Worm (Caenorhabditis elegans) whole organism, dauer: ENCODE data around the gene T05C3.6.
"Not testable (repeated sequence)": the region's sequence is repeated elsewhere in the genome, so short reads cannot be mapped to it uniquely, and the experiment has no call there.

Experiments used
- unc-62 ChIP-seq: sonication (generic microtip); optimal IDR thresholded peaks from 2 replicates; lab custom pipeline; 2017; ENCODE audit warnings: missing biosample characterization, missing genetic modification reagents, missing genetic modification characterization

Gene T05C3.6

ce11 chrV:5490205-5490604 lies at the start of gene T05C3.6:
Gene T05C3.6 (plus strand): TSS chrV:5490445.
- TF ChIP-seq unc-62 = no peak

DNA sequence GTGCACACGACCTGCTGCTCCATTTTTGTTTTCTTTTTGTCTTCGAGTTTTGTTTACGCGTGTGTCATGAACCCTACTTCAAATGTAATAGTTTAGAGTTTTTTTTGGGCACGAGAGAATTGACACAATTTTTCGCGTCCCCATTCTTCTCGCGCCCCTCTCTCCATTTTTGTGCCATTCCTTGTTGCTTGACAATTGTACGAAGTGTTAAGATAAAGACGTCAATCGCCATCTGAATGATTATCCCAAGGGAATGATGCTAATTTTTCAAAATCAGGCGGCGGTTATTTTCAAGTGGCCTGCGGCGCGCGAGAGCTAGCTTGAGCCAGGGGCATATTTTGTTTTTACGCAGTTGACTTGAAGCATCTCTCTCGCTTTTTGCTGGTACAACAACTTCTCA lies 47.9 kb upstream of the T05C3.6 start:
- no peak for TF ChIP-seq unc-62

DNA sequence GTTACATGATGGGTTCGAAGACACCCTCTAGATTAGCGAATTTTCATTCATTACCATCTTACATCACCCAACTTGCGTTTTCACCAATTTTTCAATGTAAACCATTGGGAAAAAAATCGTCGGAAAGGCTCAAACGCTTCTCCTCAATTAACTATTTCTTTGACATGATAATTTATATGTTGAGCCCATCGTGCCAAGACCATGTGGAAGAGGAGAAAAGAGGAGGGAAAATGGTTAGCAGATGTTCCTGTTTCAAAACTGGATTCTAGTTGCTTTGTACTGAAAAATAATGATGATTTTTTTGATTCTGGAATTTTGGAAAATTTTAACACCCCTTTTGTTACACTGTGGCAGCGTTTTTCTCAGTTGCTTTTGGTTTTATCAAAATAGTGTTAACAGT lies 46.2 kb upstream of the T05C3.6 start:
- no peak for TF ChIP-seq unc-62

DNA sequence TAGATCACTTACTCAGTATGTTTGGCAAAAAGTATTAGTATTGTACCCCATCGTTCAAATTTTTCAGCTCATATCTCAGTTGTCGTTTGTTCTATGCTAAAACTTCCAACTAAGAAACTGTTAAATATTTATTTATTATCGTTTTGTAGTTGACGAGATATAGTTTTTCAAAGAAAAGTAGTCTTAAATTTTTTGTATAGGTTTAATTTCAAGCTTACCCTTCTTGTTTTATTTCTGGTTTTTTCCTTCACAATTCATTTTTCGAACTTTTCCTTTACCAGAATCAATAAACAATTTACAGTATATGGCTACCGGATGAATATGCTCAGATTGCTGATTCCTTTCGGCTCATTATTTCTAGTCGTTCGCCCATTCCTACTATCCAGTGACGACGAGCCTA lies 44.4 kb upstream of the T05C3.6 start, which contains the start of gene F08F3.1:
F08F3.1 (plus strand) TSS at position 301 of the 400 bp plus-strand sequence.
- no peak for TF ChIP-seq unc-62

- no peak for TF ChIP-seq unc-62
Measured at ce11 chrV:5447057-5447456, 43.2 kb upstream of the T05C3.6 start.

DNA sequence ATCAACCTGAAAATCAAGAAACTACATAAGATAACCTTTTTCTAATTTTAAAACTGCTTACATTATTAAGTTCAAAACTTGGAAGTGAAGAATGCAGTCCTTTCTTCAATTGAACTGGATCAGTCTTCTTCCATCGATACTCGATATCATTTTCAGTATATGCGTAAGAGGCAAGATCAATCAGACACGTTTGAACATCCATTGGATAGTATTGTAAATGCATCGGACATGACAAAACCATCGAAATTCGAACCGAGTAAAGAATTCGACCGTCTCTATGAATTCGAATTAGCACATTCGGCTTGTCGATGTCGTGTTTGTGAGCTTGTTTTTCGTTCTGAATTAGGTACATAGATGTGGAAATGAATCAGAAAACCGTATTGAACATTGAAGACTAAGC lies 39.5 kb upstream of the T05C3.6 start:
- no peak for TF ChIP-seq unc-62

ce11 chrV:5453615-5454014 lies 36.6 kb upstream of the T05C3.6 start, which contains the start of gene glc-3:
Gene glc-3 (minus strand): TSS chrV:5453715.
- no peak for TF ChIP-seq unc-62

ce11 chrV:5454955-5455354 lies 35.3 kb upstream of the T05C3.6 start:
- no peak for TF ChIP-seq unc-62

DNA sequence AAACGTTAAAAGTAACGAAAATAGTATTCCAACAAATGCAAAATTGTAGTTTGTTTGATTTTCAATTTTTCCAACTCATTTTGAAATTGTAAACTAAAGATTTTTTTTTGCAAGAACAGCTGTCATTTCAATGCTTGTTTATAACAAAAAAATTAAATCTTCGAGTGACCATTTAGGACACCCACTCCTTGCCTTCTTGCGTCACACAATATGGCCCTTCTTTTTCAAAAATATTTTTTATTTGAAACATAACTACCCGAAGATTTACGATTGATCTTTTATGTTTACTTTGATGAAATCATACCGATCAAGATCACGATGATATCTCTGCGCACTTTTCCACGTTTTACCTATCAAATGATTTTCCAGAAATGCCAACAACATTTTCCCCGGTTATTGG lies 30.4 kb upstream of the T05C3.6 start, which contains the start of gene ZC317.2:
ZC317.2 (plus strand) TSS at position 301 of the 400 bp plus-strand sequence.
- TF ChIP-seq unc-62 = no peak

ce11 chrV:5462894-5463293 lies 27.4 kb upstream of the T05C3.6 start, which contains the start of gene srg-67:
Gene srg-67 (minus strand): TSS chrV:5462994.
- no peak for TF ChIP-seq unc-62

DNA sequence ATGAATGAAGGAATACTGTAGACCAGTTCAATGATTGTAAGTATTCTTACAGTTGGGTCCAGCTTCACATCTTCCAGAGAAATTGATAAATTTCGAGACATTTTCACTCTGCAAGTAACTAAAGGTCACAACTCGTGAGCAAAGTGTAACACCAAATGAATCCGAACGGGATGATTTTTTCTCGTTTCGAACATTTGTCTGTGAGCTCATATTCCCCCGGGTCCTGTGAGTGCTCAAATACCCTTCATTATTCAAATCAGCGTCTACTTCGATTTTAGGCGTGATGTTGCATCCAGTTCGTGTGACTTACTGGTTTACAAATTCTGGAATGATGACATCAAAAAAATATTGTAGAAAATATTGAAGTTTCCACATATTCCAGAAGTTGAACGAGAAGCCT lies 24.9 kb upstream of the T05C3.6 start, which contains the start of gene srg-68:
srg-68 (minus strand) TSS at position 101 of the 400 bp plus-strand sequence.
- no peak for TF ChIP-seq unc-62

DNA sequence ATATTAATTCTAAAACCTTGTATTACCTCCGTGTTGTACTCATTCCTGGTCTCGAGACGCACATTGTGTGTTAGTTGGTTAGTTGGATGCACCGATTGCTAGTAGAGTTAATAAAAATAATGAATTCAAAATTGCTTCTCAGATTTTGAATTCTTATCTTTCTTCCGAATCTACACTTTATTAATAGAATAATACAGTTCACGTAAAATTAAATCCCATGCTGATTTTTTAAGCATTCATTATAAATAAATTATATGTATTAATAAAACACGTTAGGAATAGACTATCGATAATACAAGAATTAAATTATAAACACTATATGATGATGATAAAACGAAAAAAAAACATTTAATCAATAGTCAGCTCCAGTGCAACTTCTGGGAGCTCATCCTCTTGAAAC lies 21.8 kb upstream of the T05C3.6 start, which contains the start of gene ZC317.6:
ZC317.6 (minus strand) TSS at position 101 of the 400 bp plus-strand sequence.
- not testable (repeated sequence) for TF ChIP-seq unc-62

ce11 chrV:5470930-5471329 lies 19.3 kb upstream of the T05C3.6 start, which contains the start of gene ZC317.7:
Gene ZC317.7 (minus strand): TSS chrV:5471030.
- not testable (repeated sequence) for TF ChIP-seq unc-62

ce11 chrV:5477719-5478118 lies 12.5 kb upstream of the T05C3.6 start:
- TF ChIP-seq unc-62 = no peak

DNA sequence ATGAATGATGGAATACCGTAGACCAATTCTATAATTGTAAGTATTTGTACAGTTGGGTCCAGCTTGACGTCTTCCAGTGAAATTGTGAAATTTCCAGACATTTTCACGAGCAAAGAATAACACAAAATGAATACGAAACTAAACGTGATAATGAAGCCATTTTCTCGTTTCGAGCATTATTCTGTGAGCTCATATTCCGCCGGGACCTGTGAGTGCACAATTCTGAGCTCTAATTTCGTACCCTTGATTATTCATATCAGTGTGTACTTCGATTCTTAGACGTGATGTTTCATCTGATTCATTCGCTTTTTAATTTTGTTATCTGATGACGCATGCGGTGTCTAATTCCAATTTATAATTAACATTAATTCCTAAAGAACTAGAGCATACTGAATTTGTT lies 7.9 kb upstream of the T05C3.6 start, which contains the start of gene srg-66:
srg-66 (minus strand) TSS at position 101 of the 400 bp plus-strand sequence.
- TF ChIP-seq unc-62 = no peak

- no peak for TF ChIP-seq unc-62
Measured at ce11 chrV:5484866-5485265, 5.4 kb upstream of the T05C3.6 start, which contains the start of gene srg-65. Gene srg-65 (minus strand): TSS chrV:5484966.

DNA sequence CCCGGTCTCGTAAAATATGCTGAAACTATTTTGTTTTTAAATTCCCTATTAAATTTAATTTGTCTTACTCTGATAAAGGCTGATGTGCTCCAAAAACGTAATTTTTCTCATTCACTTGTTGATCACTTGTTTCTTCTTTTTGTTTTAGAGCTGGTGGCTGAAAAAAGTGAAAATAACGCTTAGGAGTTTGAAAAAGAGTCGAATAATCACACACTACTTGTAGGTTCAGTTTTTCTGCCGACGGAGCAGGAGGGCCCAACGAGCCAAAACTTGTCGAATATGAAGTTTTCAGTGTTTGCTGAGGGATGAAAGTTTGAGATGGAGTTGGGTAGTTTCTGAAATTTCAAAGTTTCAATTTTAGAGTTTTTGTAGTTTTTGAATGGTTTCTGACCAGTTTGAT lies 3.1 kb upstream of the T05C3.6 start:
- no peak for TF ChIP-seq unc-62

DNA sequence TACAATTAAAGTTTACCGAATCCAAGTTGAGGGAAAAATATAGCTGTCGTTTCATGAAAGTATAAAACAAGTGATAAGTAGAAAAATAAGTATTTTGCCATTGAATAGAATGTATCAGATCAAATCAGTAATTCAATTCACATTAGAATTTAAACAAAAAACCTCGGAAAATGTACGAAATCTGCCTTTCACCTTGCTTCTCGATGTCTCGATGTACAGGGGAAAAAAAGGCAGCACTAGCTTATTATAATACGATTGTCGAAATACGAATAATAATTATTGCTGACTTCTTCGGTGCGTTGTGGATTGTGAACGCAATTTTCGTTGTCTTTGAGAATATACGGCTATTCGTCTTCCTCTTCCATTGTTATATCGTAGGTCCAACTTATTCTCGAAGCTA lies 1.5 kb upstream of the T05C3.6 start, which contains the start of gene grl-18:
grl-18 (minus strand) TSS at position 101 of the 400 bp plus-strand sequence.
- no peak for TF ChIP-seq unc-62

DNA sequence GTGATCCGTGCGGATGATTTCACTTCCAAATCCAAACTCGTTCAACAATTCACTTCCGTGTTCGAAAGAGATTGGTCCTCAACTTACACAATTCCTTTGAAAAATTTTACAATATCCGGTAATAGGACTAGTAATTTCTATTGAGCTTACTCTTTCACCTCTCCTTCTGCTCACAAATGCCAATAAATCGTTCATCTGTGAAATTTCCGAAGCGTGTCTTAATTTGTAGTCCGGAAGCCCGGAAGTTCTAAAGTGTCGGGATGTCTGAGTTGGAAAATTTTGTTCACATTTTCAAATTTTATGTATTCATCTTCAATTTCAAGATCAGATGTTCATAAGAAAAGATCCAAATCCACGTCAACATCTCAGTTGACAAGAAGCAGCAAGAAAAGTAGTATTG lies 3.2 kb downstream of the T05C3.6 start, which contains the start of gene T05C3.2:
T05C3.2 (plus strand) TSS at position 301 of the 400 bp plus-strand sequence.
- no peak for TF ChIP-seq unc-62
